Fruit fly (Drosophila melanogaster) whole organism, wandering third instar larva: ENCODE measurements around the gene U4-U6-60K.

Source experiments
- HLH106 ChIP-seq: fragments of 200-800 bp; optimal IDR thresholded peaks from 3 replicates; lab custom pipeline; 2019; ENCODE audit warnings: missing biosample characterization, mild to moderate bottlenecking, missing genetic modification characterization, moderate library complexity
- Myc ChIP-seq: fragments of >200 bp; optimal IDR thresholded peaks from 2 replicates; lab custom pipeline; 2017
- br ChIP-seq: fragments of 200-800 bp; sonication (Bioruptor generic); optimal IDR thresholded peaks from 2 replicates; lab custom pipeline; 2016; ENCODE audit warnings: missing biosample characterization, missing genetic modification characterization
- h ChIP-seq: fragments of 200-800 bp; sonication (Bioruptor generic); optimal IDR thresholded peaks from 3 replicates; lab custom pipeline; 2016; ENCODE audit warnings: missing biosample characterization, mild to moderate bottlenecking, missing genetic modification characterization

DNA sequence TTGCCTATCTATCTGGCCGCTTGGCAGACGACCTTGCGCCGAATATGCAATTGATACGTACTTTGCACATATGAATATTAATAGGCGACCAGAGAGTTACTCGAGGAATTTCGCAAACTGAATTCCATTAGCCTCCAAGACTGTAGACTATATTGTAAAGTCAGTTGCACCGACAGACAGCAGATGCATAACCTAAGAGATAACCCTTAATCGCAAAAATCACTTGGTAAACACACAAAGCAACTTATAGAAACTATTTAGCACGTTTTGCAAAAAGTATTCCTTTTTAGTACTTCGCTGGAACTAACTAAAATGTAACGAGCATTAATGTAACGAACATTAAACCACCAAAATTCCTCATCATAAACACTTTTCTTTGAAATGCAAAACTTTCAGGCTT, 27.6 kb downstream of the U4-U6-60K start, which contains the start of gene CG6333:
- TF ChIP-seq br (GFP tag; lab: Kevin White, UChicago) (no peak), Myc (lab: Kevin White, UChicago) (no peak), h (GFP tag; lab: Kevin White, UChicago) (no peak), HLH106 (tag; lab: Kevin White, UChicago) (no peak)
